Fruit fly (Drosophila melanogaster) whole organism: ENCODE data around the gene S-Lap3.

Source experiments
- Dll ChIP-seq: fragments of >200 bp; optimal IDR thresholded peaks from 2 replicates; lab custom pipeline; 2017
- pan ChIP-seq: fragments of >200 bp; optimal IDR thresholded peaks from 2 replicates; lab custom pipeline; 2017

dm6 chr3L:10478214-10478613 is 13.2 kb downstream of the S-Lap3 start, which contains the start of gene CG46430:
- TF ChIP-seq pan (lab: Kevin White, UChicago) (no peak), Dll (no peak)
